Worm (Caenorhabditis elegans): ENCODE measurements around the gene col-36.

ce11 chrII:7211280-7211679 lies 42.7 kb upstream of the col-36 start, which contains the start of gene E04F6.8:
- TF ChIP-seq ztf-11 (tag; optimal IDR thresholded peaks at IDR 0.05): no peak
- TF ChIP-seq elt-3 (tag; optimal IDR thresholded peaks at IDR 0.05): no peak
- TF ChIP-seq nhr-237 (tag; optimal IDR thresholded peaks at IDR 0.05): no peak
- no peak for TF ChIP-seq unc-39 (tag; optimal IDR thresholded peaks at IDR 0.05)
- TF ChIP-seq elt-1 (tag; optimal IDR thresholded peaks at IDR 0.05; ENCODE audit: borderline replicate concordance, insufficient read depth): no peak
- TF ChIP-seq nhr-28 (tag; optimal IDR thresholded peaks at IDR 0.05): no peak
- TF ChIP-seq snpc-4 (tag; optimal IDR thresholded peaks at IDR 0.05): no peak
- TF ChIP-seq nhr-12 (tag; optimal IDR thresholded peaks at IDR 0.05): no peak
- no peak for TF ChIP-seq mab-5 (tag; optimal IDR thresholded peaks at IDR 0.05)

All from whole organism, mixed stage, embryonic.